Worm (Caenorhabditis elegans): ENCODE data around the gene C34F6.1.
A peak's percentile ranks its signal among the peaks of the same experiment; 100 is the strongest.

Gene C34F6.1

ce11 chrX:11162778-11163584, 33.7 kb downstream of the C34F6.1 start:
- TF ChIP-seq grh-1 (GFP tag; IDR thresholded peaks at IDR 0.05) = no peak
- TF ChIP-seq C34B4.2 (tag; optimal IDR thresholded peaks at IDR 0.05) = no peak
- no peak for TF ChIP-seq nhr-90 (tag; optimal IDR thresholded peaks at IDR 0.05; ENCODE audit: poor library complexity)
- no peak for TF ChIP-seq lin-15B (tag; optimal IDR thresholded peaks at IDR 0.05)
- TF ChIP-seq tlp-1 (tag; optimal IDR thresholded peaks at IDR 0.05) = no peak
- no peak for TF ChIP-seq fkh-8 (tag; optimal IDR thresholded peaks at IDR 0.05)
- no peak for TF ChIP-seq lsy-2 (tag; optimal IDR thresholded peaks at IDR 0.05)
- no peak for TF ChIP-seq ztf-11 (tag; optimal IDR thresholded peaks at IDR 0.05)
- TF ChIP-seq ztf-4 (tag; optimal IDR thresholded peaks at IDR 0.05) = no peak
- no peak for TF ChIP-seq nhr-237 (tag; optimal IDR thresholded peaks at IDR 0.05)

- TF ChIP-seq Y116A8C.19 (tag; optimal IDR thresholded peaks at IDR 0.05; ENCODE audit: borderline replicate concordance) = no peak
- TF ChIP-seq irx-1 (tag; optimal IDR thresholded peaks at IDR 0.05) = no peak
- no peak for TF ChIP-seq nhr-71 (tag; optimal IDR thresholded peaks at IDR 0.05)
- no peak for TF ChIP-seq lin-39 (tag; optimal IDR thresholded peaks at IDR 0.05)
- TF ChIP-seq elt-2 (tag; optimal IDR thresholded peaks at IDR 0.05) = no peak
- TF ChIP-seq ztf-11 (tag; optimal IDR thresholded peaks at IDR 0.05) = no peak
- no peak for TF ChIP-seq jun-1 (tag; optimal IDR thresholded peaks at IDR 0.05)
- TF ChIP-seq fkh-8 (tag; optimal IDR thresholded peaks at IDR 0.05) = no peak
- TF ChIP-seq pax-3 (tag; optimal IDR thresholded peaks at IDR 0.05) = no peak
- TF ChIP-seq nhr-28 (tag; optimal IDR thresholded peaks at IDR 0.05) = no peak
- no peak for TF ChIP-seq nhr-11 (tag; optimal IDR thresholded peaks at IDR 0.05)
- TF ChIP-seq nhr-12 (tag; optimal IDR thresholded peaks at IDR 0.05) = no peak
- TF ChIP-seq tlp-1 (tag; optimal IDR thresholded peaks at IDR 0.05) = no peak
- TF ChIP-seq C16A3.4 (tag; optimal IDR thresholded peaks at IDR 0.05) = no peak
- TF ChIP-seq unc-130 (tag; optimal IDR thresholded peaks at IDR 0.05) = no peak
These were observed 36.1 kb downstream of the C34F6.1 start, which contains the start of gene C05C9.1 for ce11 chrX:11160537-11160936. Gene C05C9.1 (plus strand): TSS chrX:11160837.

- TF ChIP-seq nhr-28 (tag; optimal IDR thresholded peaks at IDR 0.05) = no peak
- no peak for TF ChIP-seq unc-30 (tag; optimal IDR thresholded peaks at IDR 0.05)
- TF ChIP-seq efl-1 (optimal IDR thresholded peaks at IDR 0.05) = no peak
- TF ChIP-seq efl-1 (GFP tag; optimal IDR thresholded peaks at IDR 0.05 in 1 of 2) = no peak
- TF ChIP-seq mef-2 (tag; optimal IDR thresholded peaks at IDR 0.05) = no peak
- no peak for TF ChIP-seq nhr-11 (tag; optimal IDR thresholded peaks at IDR 0.05)
These were observed 43.9 kb downstream of the C34F6.1 start, which contains the start of the genes C05C9.3 and C05C9.2 for ce11 chrX:11152720-11153119. Gene C05C9.3 (minus strand): TSS chrX:11152820. Gene C05C9.2 (plus strand): TSS chrX:11153065.

- TF ChIP-seq aly-2 (tag; optimal IDR thresholded peaks at IDR 0.05) = no peak
- TF ChIP-seq dsc-1 (tag; optimal IDR thresholded peaks at IDR 0.05) = peak; percentile 56
- peak; percentile 52 for TF ChIP-seq nhr-11 (tag; optimal IDR thresholded peaks at IDR 0.05)
- TF ChIP-seq fkh-8 (tag; optimal IDR thresholded peaks at IDR 0.05) = peak; percentile 54
- peak; percentile 34 for TF ChIP-seq pax-3 (tag; optimal IDR thresholded peaks at IDR 0.05)
These were observed 45.1 kb downstream of the C34F6.1 start for ce11 chrX:11151494-11151893.
